Worm (Caenorhabditis elegans) whole organism, early embryonic: ENCODE results near the gene srlf-37.

Experiments used
- F13C5.2 ChIP-seq: sonication (generic microtip); optimal IDR thresholded peaks from 2 replicates; lab custom pipeline; 2017; ENCODE audit warnings: mild to moderate bottlenecking, missing genetic modification characterization, inconsistent platforms, missing compliant biosample characterization
- aly-1 ChIP-seq: sonication (generic microtip); optimal IDR thresholded peaks from 2 replicates; lab custom pipeline; 2016; ENCODE audit warnings: missing genetic modification characterization, missing compliant biosample characterization
- ama-1 ChIP-seq: fragments of 150-350 bp; optimal IDR thresholded peaks from 2 replicates; lab custom pipeline; 2014
- ceh-13 ChIP-seq: fragments of 200-800 bp; sonication (Bioruptor generic); optimal IDR thresholded peaks from 2 replicates; lab custom pipeline; 2018; ENCODE audit warnings: mild to moderate bottlenecking, missing genetic modification characterization, missing compliant biosample characterization
- ets-7 ChIP-seq: sonication (generic microtip); optimal IDR thresholded peaks from 2 replicates; lab custom pipeline; 2016; ENCODE audit warnings: missing genotype, missing genetic modification characterization, missing compliant biosample characterization
- flt-1 ChIP-seq: fragments of 200-800 bp; sonication (Bioruptor generic); IDR thresholded peaks from 2 replicates; pipeline ENCODE4 v1.3.6; 2022; ENCODE audit warnings: missing genetic modification characterization, missing compliant biosample characterization
- hmg-4 ChIP-seq: fragments of 200-800 bp; sonication (Bioruptor generic); optimal IDR thresholded peaks from 2 replicates; lab custom pipeline; 2018; ENCODE audit warnings: mild to moderate bottlenecking, missing genetic modification characterization, missing compliant biosample characterization
- hnd-1 ChIP-seq: sonication (generic microtip); optimal IDR thresholded peaks from 2 replicates; lab custom pipeline; 2016; ENCODE audit warnings: missing genetic modification characterization, missing compliant biosample characterization
- sea-1 ChIP-seq: fragments of 200-800 bp; sonication (Bioruptor generic); conservative IDR thresholded peaks from 2 replicates; pipeline ENCODE4 v1.3.6; 2022; ENCODE audit warnings: missing genetic modification characterization, missing compliant biosample characterization
- tbx-11 ChIP-seq: fragments of 200-800 bp; sonication (Bioruptor generic); IDR thresholded peaks from 2 replicates; pipeline ENCODE4 v1.3.6; 2022; ENCODE audit warnings: missing genetic modification characterization, missing compliant biosample characterization
- tra-4 ChIP-seq: sonication (generic microtip); optimal IDR thresholded peaks from 2 replicates; lab custom pipeline; 2017; ENCODE audit warnings: missing genetic modification characterization, missing compliant biosample characterization

ce11 chrV:624922-625321 lies 20.9 kb upstream of the srlf-37 start, which contains the start of gene srt-17:
- TF ChIP-seq ama-1 (lab: Kevin White, UChicago) (no peak), hmg-4 (GFP tag; lab: Kevin White, UChicago) (no peak), ets-7 (tag; lab: Kevin White, UChicago) (no peak), hnd-1 (tag; lab: Kevin White, UChicago) (no peak), ceh-13 (GFP tag; lab: Kevin White, UChicago) (no peak), tra-4 (tag; lab: Kevin White, UChicago) (no peak), F13C5.2 (tag; lab: Kevin White, UChicago) (no peak), aly-1 (no peak), tbx-11 (GFP tag; lab: Robert Waterston, UW) (no peak), sea-1 (GFP tag; lab: Robert Waterston, UW) (no peak), flt-1 (GFP tag; lab: Robert Waterston, UW) (no peak)
